Fruit fly (Drosophila melanogaster) Kc167 (cell line): ENCODE measurements around the gene TAF1B.

ENCODE experiments used
- Myc ChIP-seq: fragments of >200 bp; optimal IDR thresholded peaks from 2 replicates; lab custom pipeline; 2017; ENCODE audit warnings: missing external identifiers
- h ChIP-seq: fragments of >200 bp; optimal IDR thresholded peaks from 3 replicates; lab custom pipeline; 2018; ENCODE audit warnings: missing external identifiers

DNA sequence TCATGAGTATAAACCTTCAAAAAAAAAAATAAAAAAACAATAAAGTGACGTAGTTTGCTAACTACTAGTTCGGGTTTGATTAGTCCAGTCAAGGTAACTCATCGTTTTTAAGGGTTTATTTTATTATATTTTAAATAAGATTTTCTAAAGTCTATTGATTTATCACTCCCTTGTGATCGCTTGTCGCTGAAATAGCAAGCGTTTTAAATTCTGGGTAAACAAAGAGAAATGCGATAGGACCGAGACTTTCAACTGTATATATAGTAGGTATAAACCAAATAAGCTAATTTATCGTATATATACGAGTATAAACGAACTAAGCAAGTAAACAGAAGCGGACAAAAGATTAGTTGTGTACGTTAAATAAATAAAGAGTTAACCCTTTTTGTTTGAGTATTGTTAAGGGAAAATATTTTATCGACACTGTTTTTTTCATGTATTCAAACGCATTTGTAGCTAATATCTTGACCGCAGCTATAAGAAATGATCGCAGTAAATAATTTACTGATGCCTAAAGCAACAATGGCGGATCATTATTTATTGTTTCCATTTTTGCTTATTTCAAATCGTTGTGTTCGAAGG, 24.6 kb upstream of the TAF1B start:
- TF ChIP-seq h (lab: Kevin White, UChicago) (no peak), Myc (no peak)
